Fruit fly (Drosophila melanogaster) whole organism, pupa: ENCODE data around the gene CG31161.

ENCODE experiments used
- CG10348 ChIP-seq: fragments of 200-800 bp; sonication (Bioruptor generic); IDR thresholded peaks from 2 replicates; pipeline ENCODE4 v1.3.6; 2022; ENCODE audit warnings: missing biosample characterization, missing genetic modification characterization
- CG12605 ChIP-seq: fragments of 200-800 bp; sonication (Bioruptor generic); IDR thresholded peaks from 2 replicates; pipeline ENCODE4 v1.3.6; 2022; ENCODE audit warnings: missing biosample characterization, missing genetic modification characterization
- CG13204 ChIP-seq: fragments of 200-800 bp; sonication (Bioruptor generic); optimal IDR thresholded peaks from 2 replicates; lab custom pipeline; 2018; ENCODE audit warnings: missing biosample characterization, mild to moderate bottlenecking, missing genetic modification characterization, moderate library complexity
- CG14655 ChIP-seq: fragments of 200-800 bp; sonication (Bioruptor generic); optimal IDR thresholded peaks from 3 replicates; lab custom pipeline; 2017; ENCODE audit warnings: mild to moderate bottlenecking, missing biosample characterization, missing genetic modification reagents, missing genetic modification characterization
- CG15710 ChIP-seq: fragments of 200-800 bp; sonication (Bioruptor generic); optimal IDR thresholded peaks from 2 replicates; lab custom pipeline; 2018; ENCODE audit warnings: missing biosample characterization, mild to moderate bottlenecking, missing genetic modification characterization, moderate library complexity
- CG17806 ChIP-seq: fragments of 200-800 bp; sonication (Bioruptor generic); optimal IDR thresholded peaks from 2 replicates; lab custom pipeline; 2018; ENCODE audit warnings: missing biosample characterization, mild to moderate bottlenecking, missing genetic modification characterization, moderate library complexity
- CG32121 ChIP-seq: fragments of 200-800 bp; sonication (Bioruptor generic); IDR thresholded peaks from 2 replicates; pipeline ENCODE4 v1.3.6; 2022; ENCODE audit warnings: missing biosample characterization, missing genetic modification characterization
- CG34367 ChIP-seq: fragments of 200-800 bp; sonication (Bioruptor generic); optimal IDR thresholded peaks from 2 replicates; lab custom pipeline; 2018; ENCODE audit warnings: missing biosample characterization, mild to moderate bottlenecking, missing genetic modification characterization
- CG4496 ChIP-seq: fragments of 200-800 bp; sonication (Bioruptor generic); IDR thresholded peaks from 3 replicates; pipeline ENCODE4 v1.3.6; 2022; ENCODE audit warnings: missing biosample characterization, missing genetic modification characterization
- CG8159 ChIP-seq: fragments of 200-800 bp; sonication (Bioruptor generic); optimal IDR thresholded peaks from 3 replicates; lab custom pipeline; 2018; ENCODE audit warnings: missing biosample characterization, mild to moderate bottlenecking, missing genetic modification characterization, moderate library complexity
- CG8301 ChIP-seq: fragments of 200-800 bp; sonication (Bioruptor generic); optimal IDR thresholded peaks from 2 replicates; lab custom pipeline; 2018; ENCODE audit warnings: missing biosample characterization, mild to moderate bottlenecking, missing genetic modification characterization
- CG9948 ChIP-seq: fragments of 200-800 bp; sonication (Bioruptor generic); optimal IDR thresholded peaks from 2 replicates; lab custom pipeline; 2018; ENCODE audit warnings: missing biosample characterization, mild to moderate bottlenecking, missing genetic modification characterization, moderate library complexity
- D1 ChIP-seq: fragments of 200-800 bp; sonication (Bioruptor generic); optimal IDR thresholded peaks from 2 replicates; lab custom pipeline; 2018; ENCODE audit warnings: missing biosample characterization, mild to moderate bottlenecking, missing genetic modification characterization, moderate library complexity
- EcR ChIP-seq: fragments of 200-800 bp; sonication (Bioruptor generic); optimal IDR thresholded peaks from 3 replicates; lab custom pipeline; 2019; ENCODE audit warnings: missing biosample characterization, missing genetic modification characterization, mild to moderate bottlenecking, moderate library complexity, missing genetic modification reagents
- Ets98B ChIP-seq: fragments of 200-800 bp; sonication (Bioruptor generic); IDR thresholded peaks from 2 replicates; pipeline ENCODE4 v1.3.6; 2022; ENCODE audit warnings: missing biosample characterization, missing genetic modification characterization
- Pif1A ChIP-seq: fragments of 200-800 bp; sonication (Bioruptor generic); optimal IDR thresholded peaks from 3 replicates; lab custom pipeline; 2016; ENCODE audit warnings: missing biosample characterization, missing genetic modification characterization
- Pif1B ChIP-seq: fragments of 200-800 bp; sonication (Bioruptor generic); optimal IDR thresholded peaks from 3 replicates; lab custom pipeline; 2016; ENCODE audit warnings: missing biosample characterization, missing genetic modification characterization
- Snoo ChIP-seq: fragments of 200-800 bp; sonication (Bioruptor generic); optimal IDR thresholded peaks from 3 replicates; lab custom pipeline; 2017; ENCODE audit warnings: missing biosample characterization, mild to moderate bottlenecking, missing genetic modification characterization, inconsistent platforms
- fd96Ca ChIP-seq: fragments of 200-800 bp; sonication (Bioruptor generic); IDR thresholded peaks from 3 replicates; pipeline ENCODE4 v1.3.6; 2022; ENCODE audit warnings: missing biosample characterization, missing genetic modification characterization
- gl ChIP-seq: fragments of 200-800 bp; sonication (Bioruptor generic); optimal IDR thresholded peaks from 2 replicates; lab custom pipeline; 2018; ENCODE audit warnings: missing biosample characterization, mild to moderate bottlenecking, missing genetic modification characterization
- rn ChIP-seq: fragments of 200-800 bp; sonication (Bioruptor generic); IDR thresholded peaks from 2 replicates; pipeline ENCODE4 v1.3.6; 2022; ENCODE audit warnings: missing biosample characterization, missing genetic modification characterization

Gene CG31161

DNA sequence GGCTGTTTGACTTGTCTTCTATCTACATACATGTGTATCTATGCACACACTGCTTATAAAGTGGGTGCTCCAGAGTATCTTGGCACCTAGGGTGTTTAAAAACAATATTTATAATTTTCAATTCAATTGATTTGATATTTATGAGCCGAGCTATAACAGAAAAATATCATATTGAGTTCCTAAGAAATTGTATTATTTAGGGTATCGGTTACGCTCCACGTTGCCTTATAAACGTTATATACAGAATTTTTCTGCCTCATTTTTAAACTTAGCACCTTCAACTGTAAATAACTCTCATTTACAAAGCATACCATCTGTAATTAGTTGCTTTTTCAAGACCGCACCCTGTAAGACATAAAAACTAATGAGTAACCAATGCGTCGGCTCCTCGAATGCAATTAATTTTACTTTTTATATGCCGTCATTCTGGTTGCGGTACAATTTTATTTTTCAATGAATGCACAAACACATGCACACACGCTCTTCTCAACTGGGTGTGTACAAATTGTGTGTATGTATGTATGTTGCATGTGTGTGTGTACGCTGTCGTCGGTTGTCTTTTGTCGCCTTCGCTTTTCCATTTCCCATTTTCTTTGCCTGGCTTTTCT, 25.5 kb upstream of the CG31161 start:
- TF ChIP-seq D1 (tag; lab: Kevin White, UChicago) (no peak), CG14655 (GFP tag; lab: Kevin White, UChicago) (peak; percentile 86), CG34367 (tag; lab: Kevin White, UChicago) (peak; percentile 18), CG32121 (GFP tag; lab: Robert Waterston, UW) (peak; percentile 19; the same call in 1 of the 2 replicates), CG15710 (tag; lab: Kevin White, UChicago) (peak; percentile 46), CG13204 (GFP tag; lab: Kevin White, UChicago) (no peak), gl (no peak), CG10348 (0 out of 2 replicates have a peak, but pooled peaks have one; percentile 39), CG4496 (GFP tag; lab: Robert Waterston, UW) (peak; percentile 46), Snoo (no peak), fd96Ca (GFP tag; lab: Robert Waterston, UW) (peak; percentile 37; the same call in 1 of the 3 replicates), rn (GFP tag; lab: Robert Waterston, UW) (no peak), Pif1B (GFP tag; lab: Kevin White, UChicago) (peak; percentile 36), CG17806 (tag; lab: Kevin White, UChicago) (peak; percentile 48), CG12605 (GFP tag; lab: Robert Waterston, UW) (no peak), CG9948 (tag; lab: Kevin White, UChicago) (peak; percentile 43), CG8301 (tag; lab: Kevin White, UChicago) (peak; percentile 75), CG8159 (tag; lab: Kevin White, UChicago) (peak; percentile 47), Ets98B (GFP tag; lab: Robert Waterston, UW) (no peak; the same call in none of the 2 replicates), EcR (GFP tag; lab: Kevin White, UChicago) (no peak), Pif1A (GFP tag; lab: Kevin White, UChicago) (peak; percentile 71)

DNA sequence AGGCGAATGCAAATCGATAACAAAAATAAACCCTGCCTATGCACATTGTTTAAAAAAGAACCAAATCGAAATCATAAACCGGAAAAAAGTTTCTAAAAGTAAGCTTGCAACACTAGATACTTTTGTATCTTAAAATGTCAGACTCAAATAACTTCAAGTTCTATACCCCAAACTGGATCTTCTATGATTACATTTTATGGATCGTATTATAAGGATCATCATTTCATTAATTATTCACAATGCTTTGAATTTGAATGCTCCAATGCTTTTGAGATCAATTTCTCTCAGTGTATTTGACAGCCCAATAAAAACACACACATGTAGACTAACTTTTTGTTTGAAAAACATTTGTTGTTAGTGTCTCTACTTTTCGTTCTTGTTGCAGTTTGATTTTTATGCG, 22.1 kb upstream of the CG31161 start:
- peak; percentile 24 for TF ChIP-seq Pif1A (GFP tag; lab: Kevin White, UChicago)
- peak; percentile 13; the same call in 1 of the 2 replicates for TF ChIP-seq rn (GFP tag; lab: Robert Waterston, UW)
- no peak for TF ChIP-seq CG10348
- peak; percentile 1 for TF ChIP-seq CG9948 (tag; lab: Kevin White, UChicago)
- 0 out of 2 replicates have a peak, but pooled peaks have one; percentile 22 for TF ChIP-seq Ets98B (GFP tag; lab: Robert Waterston, UW)
- TF ChIP-seq gl, result no peak
- peak; percentile 75 for TF ChIP-seq CG14655 (GFP tag; lab: Kevin White, UChicago)
- peak; percentile 74 for TF ChIP-seq CG8301 (tag; lab: Kevin White, UChicago)
- TF ChIP-seq, all 21 proteins: peak for 6

DNA sequence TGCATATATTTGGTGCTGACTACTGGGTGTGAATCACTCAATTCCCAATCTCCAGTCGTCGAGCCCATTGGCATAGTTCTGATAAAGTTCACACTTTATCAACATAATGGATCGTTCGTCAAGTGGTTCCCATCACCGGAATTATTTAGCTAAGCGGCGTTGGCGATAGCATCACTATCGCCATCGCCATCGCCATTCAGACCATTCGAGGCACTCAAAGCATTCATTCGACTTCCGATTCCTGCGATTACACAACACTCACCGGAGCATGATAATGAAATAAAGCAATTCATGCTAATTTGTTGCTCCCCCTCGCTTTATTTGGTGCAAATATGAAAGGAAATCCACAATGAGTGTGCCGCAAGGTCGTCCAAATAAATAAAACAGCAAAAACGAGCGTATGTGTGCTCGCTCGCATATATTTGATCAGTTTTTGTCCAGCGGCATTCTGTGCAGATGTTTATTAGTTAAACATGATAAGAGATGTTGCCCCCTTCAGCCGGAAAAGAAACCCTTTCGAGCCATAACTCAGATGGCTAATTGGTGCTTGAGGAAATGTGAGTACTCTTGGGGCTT, 20.9 kb upstream of the CG31161 start:
- TF ChIP-seq CG4496 (GFP tag; lab: Robert Waterston, UW), result no peak
- TF ChIP-seq, all 21 proteins: peak for 0

DNA sequence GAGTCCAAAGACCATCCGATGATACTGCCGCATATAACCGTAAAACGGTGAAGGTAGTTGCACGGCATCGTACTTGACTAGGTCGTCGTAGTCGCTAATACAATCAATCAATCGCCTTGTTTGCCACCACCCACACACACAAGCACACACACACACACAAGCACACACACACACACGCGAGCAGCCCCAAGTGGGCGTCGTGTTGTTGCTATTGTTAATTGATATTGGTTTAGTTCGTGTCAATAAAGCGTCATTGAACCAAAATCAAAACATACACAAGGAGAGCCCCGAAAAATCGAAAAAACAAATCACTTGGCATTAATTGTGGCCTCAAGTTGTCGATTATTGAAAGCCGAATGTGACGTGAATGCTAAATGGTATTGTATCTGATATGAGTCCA, 19.9 kb upstream of the CG31161 start:
- TF ChIP-seq rn (GFP tag; lab: Robert Waterston, UW) (no peak), EcR (GFP tag; lab: Kevin White, UChicago) (no peak), CG34367 (tag; lab: Kevin White, UChicago) (no peak), D1 (tag; lab: Kevin White, UChicago) (no peak), CG8159 (tag; lab: Kevin White, UChicago) (no peak), Ets98B (GFP tag; lab: Robert Waterston, UW) (no peak)

DNA sequence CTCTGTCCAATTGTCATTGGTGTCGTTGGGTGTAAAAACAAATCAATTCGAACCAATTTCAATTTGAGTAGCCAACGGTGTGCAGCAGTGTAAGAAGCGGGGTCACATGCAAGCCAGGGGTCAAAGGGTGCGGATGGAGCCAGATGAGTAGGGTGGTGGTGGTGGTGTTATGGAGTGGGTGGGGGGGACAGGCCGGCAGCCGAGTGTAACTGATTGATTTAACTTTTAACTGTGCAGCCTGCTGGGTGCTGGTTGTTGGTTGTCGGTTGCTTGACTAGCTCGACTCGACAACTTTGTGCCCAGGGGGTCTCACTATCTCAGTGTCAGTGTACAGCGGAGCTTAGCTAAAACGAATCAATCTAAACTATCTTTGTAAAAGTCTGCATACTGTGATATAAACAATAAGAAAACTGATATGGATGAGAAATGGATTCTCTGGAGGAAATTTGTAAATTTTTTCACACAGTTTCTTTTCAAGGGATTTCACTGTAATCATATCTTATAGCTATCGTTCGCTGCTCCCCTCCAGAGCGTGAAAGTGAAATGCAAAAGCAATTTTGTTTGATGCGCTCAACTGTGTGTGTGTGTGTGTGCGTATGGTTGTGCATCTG, 18.9 kb upstream of the CG31161 start:
- peak; percentile 51 for TF ChIP-seq CG10348
- TF ChIP-seq CG34367 (tag; lab: Kevin White, UChicago), result no peak
- no peak for TF ChIP-seq CG8159 (tag; lab: Kevin White, UChicago)
- TF ChIP-seq CG17806 (tag; lab: Kevin White, UChicago), result no peak
- TF ChIP-seq CG4496 (GFP tag; lab: Robert Waterston, UW), result peak; percentile 91
- peak; percentile 88 for TF ChIP-seq CG32121 (GFP tag; lab: Robert Waterston, UW)
- no peak for TF ChIP-seq Pif1A (GFP tag; lab: Kevin White, UChicago)
- TF ChIP-seq rn (GFP tag; lab: Robert Waterston, UW), result peak; percentile 55; the same call in 1 of the 2 replicates
- TF ChIP-seq CG9948 (tag; lab: Kevin White, UChicago), result no peak
- TF ChIP-seq Ets98B (GFP tag; lab: Robert Waterston, UW), result peak; percentile 92
- no peak for TF ChIP-seq CG14655 (GFP tag; lab: Kevin White, UChicago)
- peak; percentile 79 for TF ChIP-seq fd96Ca (GFP tag; lab: Robert Waterston, UW)
- no peak for TF ChIP-seq CG8301 (tag; lab: Kevin White, UChicago)
- no peak for TF ChIP-seq Pif1B (GFP tag; lab: Kevin White, UChicago)
- no peak for TF ChIP-seq EcR (GFP tag; lab: Kevin White, UChicago)
- TF ChIP-seq CG12605 (GFP tag; lab: Robert Waterston, UW), result peak; percentile 86
- no peak for TF ChIP-seq D1 (tag; lab: Kevin White, UChicago)
- TF ChIP-seq gl, result peak; percentile 2
- TF ChIP-seq CG15710 (tag; lab: Kevin White, UChicago), result no peak
- TF ChIP-seq CG13204 (GFP tag; lab: Kevin White, UChicago), result no peak
- TF ChIP-seq, all 21 proteins: peak for 8
